Fruit fly (Drosophila melanogaster) whole organism, wandering third instar larva: ENCODE data around the gene CG1246.

Experiments
- Abd-B ChIP-seq: fragments of >200 bp; optimal IDR thresholded peaks from 2 replicates; lab custom pipeline; 2017; ENCODE audit warnings: missing biosample characterization, missing genetic modification characterization
- CG9705 ChIP-seq: fragments of 200-800 bp; sonication (Bioruptor generic); optimal IDR thresholded peaks from 2 replicates; lab custom pipeline; 2018; ENCODE audit warnings: missing biosample characterization, mild to moderate bottlenecking, missing genetic modification characterization
- Hr78 ChIP-seq: fragments of >200 bp; optimal IDR thresholded peaks from 2 replicates; lab custom pipeline; 2017; ENCODE audit warnings: missing biosample characterization, missing genetic modification characterization
- Jra ChIP-seq: sonication (Bioruptor generic); optimal IDR thresholded peaks from 2 replicates; lab custom pipeline; 2016; ENCODE audit warnings: missing biosample characterization, missing genetic modification characterization
- Myc ChIP-seq: fragments of >200 bp; optimal IDR thresholded peaks from 2 replicates; lab custom pipeline; 2017
- br ChIP-seq: fragments of 200-800 bp; sonication (Bioruptor generic); optimal IDR thresholded peaks from 2 replicates; lab custom pipeline; 2016; ENCODE audit warnings: missing biosample characterization, missing genetic modification characterization
- dsf ChIP-seq: sonication (Bioruptor generic); optimal IDR thresholded peaks from 2 replicates; lab custom pipeline; 2016; ENCODE audit warnings: missing biosample characterization, missing genetic modification characterization, borderline replicate concordance
- ey ChIP-seq: fragments of 200-800 bp; sonication (Bioruptor generic); optimal IDR thresholded peaks from 2 replicates; lab custom pipeline; 2016; ENCODE audit warnings: missing biosample characterization, missing genetic modification characterization
- h ChIP-seq: fragments of 200-800 bp; sonication (Bioruptor generic); optimal IDR thresholded peaks from 3 replicates; lab custom pipeline; 2016; ENCODE audit warnings: missing biosample characterization, mild to moderate bottlenecking, missing genetic modification characterization
- pan ChIP-seq: fragments of >200 bp; optimal IDR thresholded peaks from 2 replicates; lab custom pipeline; 2017
- psq ChIP-seq: fragments of 200-800 bp; sonication (Bioruptor generic); optimal IDR thresholded peaks from 3 replicates; lab custom pipeline; 2017; ENCODE audit warnings: missing biosample characterization, mild to moderate bottlenecking, missing genetic modification characterization, moderate library complexity
- rgr ChIP-seq: fragments of 200-800 bp; sonication (Bioruptor generic); optimal IDR thresholded peaks from 3 replicates; lab custom pipeline; 2016; ENCODE audit warnings: missing biosample characterization, mild to moderate bottlenecking, missing genetic modification characterization
- sv ChIP-seq: fragments of 200-800 bp; sonication (Bioruptor generic); optimal IDR thresholded peaks from 3 replicates; lab custom pipeline; 2016; ENCODE audit warnings: missing biosample characterization, missing genetic modification characterization
- usp ChIP-seq: fragments of >200 bp; optimal IDR thresholded peaks from 2 replicates; lab custom pipeline; 2017; ENCODE audit warnings: missing biosample characterization, missing genetic modification characterization

DNA sequence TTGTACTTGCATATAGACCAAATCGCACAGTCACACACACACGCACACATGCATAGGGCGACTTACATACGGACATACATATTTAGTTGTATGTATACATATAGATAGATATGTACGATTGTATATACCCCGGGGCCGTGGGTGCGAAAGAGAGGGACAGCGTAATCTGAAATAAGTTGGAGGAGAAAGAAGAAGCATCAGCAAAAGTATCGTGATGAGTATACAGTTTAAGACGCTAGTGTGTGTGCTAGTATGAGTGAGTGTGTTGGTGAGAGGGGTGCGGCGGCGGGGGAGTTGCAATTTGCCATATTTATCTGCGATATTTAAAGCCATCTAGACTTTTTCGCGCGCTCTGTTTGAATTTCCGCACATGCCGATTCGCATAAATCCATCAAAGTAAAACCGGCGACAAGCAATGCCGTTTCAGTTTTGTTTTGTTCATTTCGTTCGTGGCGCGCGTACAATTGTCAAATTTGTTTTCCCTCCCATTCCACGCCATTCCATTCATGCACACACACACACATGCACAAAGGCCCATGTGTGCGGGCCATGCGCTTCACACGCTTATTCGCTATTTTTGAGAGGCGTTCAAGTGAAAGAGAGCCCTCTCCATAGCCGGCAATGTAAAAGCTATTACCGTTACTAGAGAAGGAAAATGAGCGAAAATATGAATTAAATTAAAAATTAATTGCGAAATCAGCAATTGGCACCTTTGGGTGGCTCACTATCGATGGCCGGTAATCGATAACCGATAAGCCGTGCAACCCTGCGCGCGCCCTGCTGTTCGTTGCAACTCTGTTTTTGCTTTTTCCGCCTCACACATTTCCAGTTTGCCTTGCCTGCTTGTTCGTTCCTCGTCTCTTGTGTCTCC is 12.7 kb upstream of the CG1246 start:
- TF ChIP-seq Abd-B (GFP tag; lab: Kevin White, UChicago) (no peak), sv (peak; percentile 75), br (GFP tag; lab: Kevin White, UChicago) (peak; percentile 89), psq (GFP tag; lab: Kevin White, UChicago) (peak; percentile 99), CG9705 (GFP tag; lab: Kevin White, UChicago) (peak; percentile 86), Jra (peak; percentile 26), usp (GFP tag; lab: Kevin White, UChicago) (no peak), rgr (GFP tag; lab: Kevin White, UChicago) (peak; percentile 93), Hr78 (GFP tag; lab: Kevin White, UChicago) (no peak), ey (GFP tag; lab: Kevin White, UChicago) (peak; percentile 64), Myc (lab: Kevin White, UChicago) (peak; percentile 62), dsf (GFP tag; lab: Kevin White, UChicago) (no peak), pan (lab: Kevin White, UChicago) (no peak), h (peak; percentile 88)
